Fruit fly (Drosophila melanogaster): ENCODE measurements around the gene Daao2.

The Daao2 gene

DNA sequence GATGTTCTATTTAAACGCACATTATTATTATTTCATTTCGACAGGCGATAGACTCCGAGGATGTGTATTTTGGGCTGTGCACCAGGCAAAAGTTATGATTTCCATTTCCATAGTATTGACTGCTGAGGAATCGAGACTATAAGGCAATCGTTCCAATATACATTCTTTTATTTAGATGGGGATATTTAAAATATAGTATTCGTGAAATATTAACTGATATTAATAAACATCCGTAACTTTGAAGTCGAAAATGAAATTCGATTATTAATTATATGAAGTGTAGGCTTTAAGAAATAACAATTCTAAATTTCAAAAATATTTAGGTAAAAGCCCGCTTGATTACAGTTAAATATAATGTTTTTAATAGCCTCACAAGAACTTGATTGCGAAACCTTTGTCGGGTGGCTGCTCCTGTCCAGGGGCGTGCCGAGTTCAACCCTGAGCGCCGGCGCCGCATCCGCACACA is 27.5 kb downstream of the Daao2 start (continued):
- TF ChIP-seq CG2120 (GFP tag; optimal IDR thresholded peaks at IDR 0.05), result no peak
- TF ChIP-seq Eip74EF (GFP tag; optimal IDR thresholded peaks at IDR 0.05), result peak in 1 of 2 experiments; percentile 38
- TF ChIP-seq twi (tag; optimal IDR thresholded peaks at IDR 0.05), result peak; percentile 74
- TF ChIP-seq CG17328 (GFP tag; IDR thresholded peaks at IDR 0.05), result peak; percentile 44
- no peak for TF ChIP-seq toy (GFP tag; IDR thresholded peaks at IDR 0.05)
- peak; percentile 50 for TF ChIP-seq tin (GFP tag; optimal IDR thresholded peaks at IDR 0.05)
- no peak for TF ChIP-seq sima (GFP tag; optimal IDR thresholded peaks at IDR 0.05)
- TF ChIP-seq vvl (GFP tag; IDR thresholded peaks at IDR 0.05), result 0 out of 2 replicates have a peak, but pooled peaks have one; percentile 40
- no peak for TF ChIP-seq dimm (GFP tag; IDR thresholded peaks at IDR 0.05)
- peak in 1 of 2 experiments; percentile 27 for TF ChIP-seq dpn (GFP tag; optimal IDR thresholded peaks at IDR 0.05)
- peak; percentile 65; the same call in 1 of the 2 replicates for TF ChIP-seq CG31441 (GFP tag; IDR thresholded peaks at IDR 0.05)
- no peak for TF ChIP-seq CG6175 (GFP tag; IDR thresholded peaks at IDR 0.05)
- peak; percentile 16 for TF ChIP-seq CG2116 (GFP tag; optimal IDR thresholded peaks at IDR 0.05)
- TF ChIP-seq CG11504 (tag; optimal IDR thresholded peaks at IDR 0.05), result peak; percentile 69
- TF ChIP-seq CG10147 (GFP tag; optimal IDR thresholded peaks at IDR 0.05), result peak; percentile 31
- peak; percentile 35 for TF ChIP-seq Sox102F (GFP tag; optimal IDR thresholded peaks at IDR 0.05)
- no peak for TF ChIP-seq pzg (GFP tag; optimal IDR thresholded peaks at IDR 0.05)
- TF ChIP-seq croc (GFP tag; conservative IDR thresholded peaks at IDR 0.05), result peak; percentile 47; the same call in 2 of the 3 replicates
- TF ChIP-seq CG17612 (GFP tag; IDR thresholded peaks at IDR 0.05), result no peak
- TF ChIP-seq CG6854 (GFP tag; optimal IDR thresholded peaks at IDR 0.05), result peak; percentile 39
- TF ChIP-seq CG1832 (GFP tag; optimal IDR thresholded peaks at IDR 0.05), result no peak
- TF ChIP-seq CG4707 (GFP tag; optimal IDR thresholded peaks at IDR 0.05), result no peak
- TF ChIP-seq CG6689 (GFP tag; IDR thresholded peaks at IDR 0.05), result peak; percentile 61
- no peak for TF ChIP-seq CG5953 (GFP tag; IDR thresholded peaks at IDR 0.05)
- TF ChIP-seq Xrp1 (GFP tag; IDR thresholded peaks at IDR 0.05), result peak; percentile 81
- peak; percentile 51 for TF ChIP-seq CG1529 (GFP tag; optimal IDR thresholded peaks at IDR 0.05)
- no peak for TF ChIP-seq insv (GFP tag; optimal IDR thresholded peaks at IDR 0.05)
- TF ChIP-seq CG12659 (GFP tag; optimal IDR thresholded peaks at IDR 0.05), result peak; percentile 47
- no peak for TF ChIP-seq CG3726 (GFP tag; IDR thresholded peaks at IDR 0.05)
- TF ChIP-seq lilli (GFP tag; optimal IDR thresholded peaks at IDR 0.05), result peak; percentile 7
- peak; percentile 28 for TF ChIP-seq Max (GFP tag; optimal IDR thresholded peaks at IDR 0.05)
- TF ChIP-seq CG32532 (GFP tag; IDR thresholded peaks at IDR 0.05), result no peak
- peak in 1 of 2 experiments; percentile 9 for TF ChIP-seq chif (GFP tag; optimal IDR thresholded peaks at IDR 0.05)
- TF ChIP-seq CG9817 (tag; optimal IDR thresholded peaks at IDR 0.05), result peak; percentile 19
- peak; percentile 54; the same call in 1 of the 2 replicates for TF ChIP-seq CG10959 (GFP tag; IDR thresholded peaks at IDR 0.05)
- TF ChIP-seq ewg (GFP tag; optimal IDR thresholded peaks at IDR 0.05), result peak; percentile 41
- TF ChIP-seq grau (tag; optimal IDR thresholded peaks at IDR 0.05), result peak; percentile 66
- peak; percentile 50 for TF ChIP-seq CG1602 (GFP tag; optimal IDR thresholded peaks at IDR 0.05)
- peak; percentile 60 for TF ChIP-seq gcm (GFP tag; optimal IDR thresholded peaks at IDR 0.05)
- no peak for TF ChIP-seq nom (GFP tag; optimal IDR thresholded peaks at IDR 0.05)
- TF ChIP-seq CG30431 (GFP tag; optimal IDR thresholded peaks at IDR 0.05), result peak; percentile 21
- TF ChIP-seq sc (optimal IDR thresholded peaks at IDR 0.05), result no peak
- peak; percentile 58 for TF ChIP-seq sc (GFP tag; optimal IDR thresholded peaks at IDR 0.05)
- TF ChIP-seq Chrac-16 (GFP tag; optimal IDR thresholded peaks at IDR 0.05), result peak; percentile 36
- peak; percentile 89 for TF ChIP-seq CG9727 (GFP tag; optimal IDR thresholded peaks at IDR 0.05)
- TF ChIP-seq CG14014 (GFP tag; IDR thresholded peaks at IDR 0.05), result no peak
- TF ChIP-seq CG18476 (GFP tag; optimal IDR thresholded peaks at IDR 0.05), result no peak
- peak; percentile 65 for TF ChIP-seq CG1233 (GFP tag; optimal IDR thresholded peaks at IDR 0.05)
- 0 out of 2 replicates have a peak, but pooled peaks have one; percentile 36 for TF ChIP-seq Rfx (GFP tag; IDR thresholded peaks at IDR 0.05)
- TF ChIP-seq CG8924 (tag; optimal IDR thresholded peaks at IDR 0.05), result peak; percentile 83
- peak; percentile 62 for TF ChIP-seq odd (GFP tag; optimal IDR thresholded peaks at IDR 0.05)

Measured in whole organism, embryonic.